Worm (Caenorhabditis elegans) whole organism, midembryonic: Measurements from ENCODE around the gene C18H9.1.

Experiments used
- T22C8.4 ChIP-seq: fragments of 200-800 bp; sonication (Bioruptor generic); IDR thresholded peaks from 2 replicates; pipeline ENCODE4 v1.3.6; 2022; ENCODE audit warnings: missing genetic modification characterization, missing compliant biosample characterization
- med-1 ChIP-seq: sonication (generic microtip); optimal IDR thresholded peaks from 2 replicates; lab custom pipeline; 2017; ENCODE audit warnings: missing genetic modification characterization, mild to moderate bottlenecking, missing compliant biosample characterization, antibody characterized with exemption, missing genetic modification reagents; ENCODE audit not compliant: insufficient read depth

DNA sequence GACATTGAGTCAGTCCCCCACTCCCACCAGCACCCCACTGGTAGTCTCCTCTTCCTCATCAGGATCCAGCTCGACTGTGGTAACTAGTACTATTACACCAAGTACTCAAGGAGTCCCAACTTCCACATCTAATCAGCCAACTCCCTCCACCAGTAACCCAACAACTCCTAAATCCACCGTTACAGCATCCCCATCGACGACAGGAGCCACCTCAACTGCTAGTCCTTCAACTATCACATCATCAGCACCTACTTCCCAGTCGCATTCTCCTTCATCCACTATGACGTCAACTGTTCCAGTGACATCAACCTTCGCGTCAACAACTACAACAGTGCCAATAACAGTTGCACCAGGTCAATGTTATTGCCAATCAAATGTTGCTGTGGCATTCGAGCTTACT, 30.4 kb upstream of the C18H9.1 start:
- TF ChIP-seq med-1: no peak
- no peak for TF ChIP-seq T22C8.4 (GFP tag; lab: Robert Waterston, UW)
